Worm (Caenorhabditis elegans) whole organism, midembryonic: Measurements from ENCODE around the gene nas-16.
"Not testable (repeated sequence)": the region's sequence is repeated elsewhere in the genome, so short reads cannot be mapped to it uniquely, and the experiment has no call there.

ENCODE experiments used
- T22C8.4 ChIP-seq: fragments of 200-800 bp; sonication (Bioruptor generic); IDR thresholded peaks from 2 replicates; pipeline ENCODE4 v1.3.6; 2022; ENCODE audit warnings: missing genetic modification characterization, missing compliant biosample characterization
- cog-1 ChIP-seq: sonication (generic microtip); optimal IDR thresholded peaks from 2 replicates; lab custom pipeline; 2016; ENCODE audit warnings: missing genetic modification characterization, missing compliant biosample characterization
- flt-1 ChIP-seq: fragments of 200-800 bp; sonication (Bioruptor generic); IDR thresholded peaks from 2 replicates; pipeline ENCODE4 v1.3.6; 2022; ENCODE audit warnings: missing genetic modification characterization, missing compliant biosample characterization
- klf-2 ChIP-seq: fragments of 200-800 bp; sonication (Bioruptor generic); conservative IDR thresholded peaks from 2 replicates; pipeline ENCODE4 v1.3.6; 2022; ENCODE audit warnings: missing genetic modification reagents, missing genetic modification characterization, missing compliant biosample characterization
- med-1 ChIP-seq: sonication (generic microtip); optimal IDR thresholded peaks from 2 replicates; lab custom pipeline; 2017; ENCODE audit warnings: missing genetic modification characterization, mild to moderate bottlenecking, missing compliant biosample characterization, antibody characterized with exemption, missing genetic modification reagents; ENCODE audit not compliant: insufficient read depth
- ref-1 ChIP-seq: fragments of 200-800 bp; sonication (Bioruptor generic); conservative IDR thresholded peaks from 2 replicates; pipeline ENCODE4 v1.3.6; 2022; ENCODE audit warnings: missing genetic modification reagents, missing genetic modification characterization, missing compliant biosample characterization
- tab-1 ChIP-seq: fragments of 200-800 bp; sonication (Bioruptor generic); IDR thresholded peaks from 2 replicates; pipeline ENCODE4 v1.3.6; 2022; ENCODE audit warnings: missing genetic modification characterization, missing compliant biosample characterization
- ztf-23 ChIP-seq: fragments of 200-800 bp; sonication (Bioruptor generic); IDR thresholded peaks from 2 replicates; pipeline ENCODE4 v1.3.6; 2022; ENCODE audit warnings: missing genetic modification reagents, missing genetic modification characterization, missing compliant biosample characterization
- ztf-29 ChIP-seq: fragments of 200-800 bp; sonication (Bioruptor generic); IDR thresholded peaks from 2 replicates; pipeline ENCODE4 v1.3.6; 2022; ENCODE audit warnings: missing genetic modification reagents, missing genetic modification characterization, missing compliant biosample characterization

nas-16 gene

ce11 chrV:11396134-11396533 is 4.0 kb downstream of the nas-16 start, which contains the start of gene nas-18:
nas-18 (plus strand) TSS chrV:11396434.
- TF ChIP-seq T22C8.4 (GFP tag; lab: Robert Waterston, UW); cog-1 (tag; lab: Kevin White, UChicago); ztf-29 (GFP tag; lab: Robert Waterston, UW): not testable (repeated sequence)

ce11 chrV:11398616-11399015 is 6.5 kb downstream of the nas-16 start, which contains the start of gene nas-17:
nas-17 (plus strand) TSS chrV:11398916.
- TF ChIP-seq med-1 (no peak), T22C8.4 (GFP tag; lab: Robert Waterston, UW) (no peak), ztf-29 (GFP tag; lab: Robert Waterston, UW) (no peak), klf-2 (GFP tag; lab: Robert Waterston, UW) (no peak), ztf-23 (no peak), cog-1 (tag; lab: Kevin White, UChicago) (no peak), flt-1 (no peak), ref-1 (GFP tag; lab: Robert Waterston, UW) (no peak), tab-1 (no peak)

- TF ChIP-seq ztf-29 (GFP tag; lab: Robert Waterston, UW) (no peak), tab-1 (no peak)
Observed at ce11 chrV:11402610-11403009, 10.5 kb downstream of the nas-16 start, which contains the start of gene nas-19. nas-19 (minus strand) TSS chrV:11402710.

ce11 chrV:11403059-11403458 is 10.9 kb downstream of the nas-16 start:
- TF ChIP-seq ztf-29 (GFP tag; lab: Robert Waterston, UW), result no peak
- TF ChIP-seq tab-1, result no peak
- no peak for TF ChIP-seq T22C8.4 (GFP tag; lab: Robert Waterston, UW)
- no peak for TF ChIP-seq cog-1 (tag; lab: Kevin White, UChicago)
- no peak for TF ChIP-seq klf-2 (GFP tag; lab: Robert Waterston, UW)
- TF ChIP-seq med-1, result no peak
- no peak for TF ChIP-seq ztf-23
- no peak for TF ChIP-seq flt-1

ce11 chrV:11403702-11404101 is 11.6 kb downstream of the nas-16 start:
- TF ChIP-seq ztf-23, result no peak
- no peak for TF ChIP-seq cog-1 (tag; lab: Kevin White, UChicago)
- TF ChIP-seq tab-1, result no peak
- TF ChIP-seq klf-2 (GFP tag; lab: Robert Waterston, UW), result no peak

- TF ChIP-seq T22C8.4 (GFP tag; lab: Robert Waterston, UW), result no peak
- TF ChIP-seq tab-1, result no peak
- TF ChIP-seq ztf-29 (GFP tag; lab: Robert Waterston, UW), result no peak
- TF ChIP-seq ztf-23, result no peak
- TF ChIP-seq cog-1 (tag; lab: Kevin White, UChicago), result no peak
- no peak for TF ChIP-seq ref-1 (GFP tag; lab: Robert Waterston, UW)
- TF ChIP-seq med-1, result no peak
- no peak for TF ChIP-seq flt-1
- no peak for TF ChIP-seq klf-2 (GFP tag; lab: Robert Waterston, UW)
Observed at ce11 chrV:11407251-11407650, 15.1 kb downstream of the nas-16 start, which contains the start of gene K03B8.6. K03B8.6 (plus strand) TSS chrV:11407584.

- TF ChIP-seq ref-1 (GFP tag; lab: Robert Waterston, UW) (no peak), cog-1 (tag; lab: Kevin White, UChicago) (no peak), T22C8.4 (GFP tag; lab: Robert Waterston, UW) (no peak), klf-2 (GFP tag; lab: Robert Waterston, UW) (no peak)
Observed at ce11 chrV:11410902-11411561, 18.9 kb downstream of the nas-16 start, which contains the start of the genes K03B8.8 and grl-3. K03B8.8 (minus strand) TSS chrV:11411002. grl-3 (plus strand) TSS chrV:11411511.

ce11 chrV:11412125-11412524 is 20.0 kb downstream of the nas-16 start:
- TF ChIP-seq ref-1 (GFP tag; lab: Robert Waterston, UW), result 0 out of 2 replicates have a peak, but pooled peaks have one; percentile 32
- no peak for TF ChIP-seq med-1
- TF ChIP-seq tab-1, result no peak
- 0 out of 2 replicates have a peak, but pooled peaks have one; percentile 20 for TF ChIP-seq ztf-23
- TF ChIP-seq klf-2 (GFP tag; lab: Robert Waterston, UW), result no peak

ce11 chrV:11415059-11415458 is 22.9 kb downstream of the nas-16 start, which contains the start of gene deg-3:
deg-3 (minus strand) TSS chrV:11415159.
- TF ChIP-seq ztf-23 (no peak), T22C8.4 (GFP tag; lab: Robert Waterston, UW) (no peak), ztf-29 (GFP tag; lab: Robert Waterston, UW) (no peak), tab-1 (no peak), cog-1 (tag; lab: Kevin White, UChicago) (no peak), ref-1 (GFP tag; lab: Robert Waterston, UW) (no peak), flt-1 (no peak), med-1 (no peak), klf-2 (GFP tag; lab: Robert Waterston, UW) (no peak)

- TF ChIP-seq ref-1 (GFP tag; lab: Robert Waterston, UW) (no peak), ztf-29 (GFP tag; lab: Robert Waterston, UW) (no peak), klf-2 (GFP tag; lab: Robert Waterston, UW) (no peak), T22C8.4 (GFP tag; lab: Robert Waterston, UW) (no peak), cog-1 (tag; lab: Kevin White, UChicago) (no peak), med-1 (no peak), flt-1 (no peak), tab-1 (no peak)
Observed at ce11 chrV:11421605-11422004, 29.5 kb downstream of the nas-16 start, which contains the start of gene des-2. des-2 (minus strand) TSS chrV:11421705.
